Worm (Caenorhabditis elegans) whole organism, midembryonic: Measurements from ENCODE around the gene magu-2.

Experiments
- flt-1 ChIP-seq: fragments of 200-800 bp; sonication (Bioruptor generic); IDR thresholded peaks from 2 replicates; pipeline ENCODE4 v1.3.6; 2022; ENCODE audit warnings: missing genetic modification characterization, missing compliant biosample characterization
- klf-2 ChIP-seq: fragments of 200-800 bp; sonication (Bioruptor generic); conservative IDR thresholded peaks from 2 replicates; pipeline ENCODE4 v1.3.6; 2022; ENCODE audit warnings: missing genetic modification reagents, missing genetic modification characterization, missing compliant biosample characterization
- tab-1 ChIP-seq: fragments of 200-800 bp; sonication (Bioruptor generic); IDR thresholded peaks from 2 replicates; pipeline ENCODE4 v1.3.6; 2022; ENCODE audit warnings: missing genetic modification characterization, missing compliant biosample characterization

- TF ChIP-seq flt-1 (GFP tag; lab: Robert Waterston, UW) (no peak), tab-1 (GFP tag; lab: Robert Waterston, UW) (no peak), klf-2 (GFP tag; lab: Robert Waterston, UW) (no peak)
Observed at ce11 chrV:8745858-8746257, 55.0 kb downstream of the magu-2 start, which contains the start of gene B0507.6.
